Worm (Caenorhabditis elegans) whole organism, midembryonic: ENCODE measurements around the gene Y39H10B.3.

Experiments
- T22C8.4 ChIP-seq: fragments of 200-800 bp; sonication (Bioruptor generic); IDR thresholded peaks from 2 replicates; pipeline ENCODE4 v1.3.6; 2022; ENCODE audit warnings: missing genetic modification characterization, missing compliant biosample characterization
- cog-1 ChIP-seq: sonication (generic microtip); optimal IDR thresholded peaks from 2 replicates; lab custom pipeline; 2016; ENCODE audit warnings: missing genetic modification characterization, missing compliant biosample characterization
- flt-1 ChIP-seq: fragments of 200-800 bp; sonication (Bioruptor generic); IDR thresholded peaks from 2 replicates; pipeline ENCODE4 v1.3.6; 2022; ENCODE audit warnings: missing genetic modification characterization, missing compliant biosample characterization
- klf-2 ChIP-seq: fragments of 200-800 bp; sonication (Bioruptor generic); conservative IDR thresholded peaks from 2 replicates; pipeline ENCODE4 v1.3.6; 2022; ENCODE audit warnings: missing genetic modification reagents, missing genetic modification characterization, missing compliant biosample characterization
- med-1 ChIP-seq: sonication (generic microtip); optimal IDR thresholded peaks from 2 replicates; lab custom pipeline; 2017; ENCODE audit warnings: missing genetic modification characterization, mild to moderate bottlenecking, missing compliant biosample characterization, antibody characterized with exemption, missing genetic modification reagents; ENCODE audit not compliant: insufficient read depth
- ref-1 ChIP-seq: fragments of 200-800 bp; sonication (Bioruptor generic); conservative IDR thresholded peaks from 2 replicates; pipeline ENCODE4 v1.3.6; 2022; ENCODE audit warnings: missing genetic modification reagents, missing genetic modification characterization, missing compliant biosample characterization
- tab-1 ChIP-seq: fragments of 200-800 bp; sonication (Bioruptor generic); IDR thresholded peaks from 2 replicates; pipeline ENCODE4 v1.3.6; 2022; ENCODE audit warnings: missing genetic modification characterization, missing compliant biosample characterization
- ztf-23 ChIP-seq: fragments of 200-800 bp; sonication (Bioruptor generic); IDR thresholded peaks from 2 replicates; pipeline ENCODE4 v1.3.6; 2022; ENCODE audit warnings: missing genetic modification reagents, missing genetic modification characterization, missing compliant biosample characterization
- ztf-29 ChIP-seq: fragments of 200-800 bp; sonication (Bioruptor generic); IDR thresholded peaks from 2 replicates; pipeline ENCODE4 v1.3.6; 2022; ENCODE audit warnings: missing genetic modification reagents, missing genetic modification characterization, missing compliant biosample characterization

- no peak for TF ChIP-seq cog-1
- TF ChIP-seq ztf-23 = no peak
- no peak for TF ChIP-seq klf-2 (GFP tag; lab: Robert Waterston, UW)
- no peak for TF ChIP-seq med-1
- TF ChIP-seq ztf-29 = no peak
- no peak for TF ChIP-seq tab-1
- no peak for TF ChIP-seq flt-1
- no peak for TF ChIP-seq ref-1 (GFP tag; lab: Robert Waterston, UW)
- TF ChIP-seq T22C8.4 (GFP tag; lab: Robert Waterston, UW) = no peak
Measured at ce11 chrV:3692613-3693012, 22.0 kb downstream of the Y39H10B.3 start.
